Worm (Caenorhabditis elegans): Measurements from ENCODE around the gene ZK721.3.

DNA sequence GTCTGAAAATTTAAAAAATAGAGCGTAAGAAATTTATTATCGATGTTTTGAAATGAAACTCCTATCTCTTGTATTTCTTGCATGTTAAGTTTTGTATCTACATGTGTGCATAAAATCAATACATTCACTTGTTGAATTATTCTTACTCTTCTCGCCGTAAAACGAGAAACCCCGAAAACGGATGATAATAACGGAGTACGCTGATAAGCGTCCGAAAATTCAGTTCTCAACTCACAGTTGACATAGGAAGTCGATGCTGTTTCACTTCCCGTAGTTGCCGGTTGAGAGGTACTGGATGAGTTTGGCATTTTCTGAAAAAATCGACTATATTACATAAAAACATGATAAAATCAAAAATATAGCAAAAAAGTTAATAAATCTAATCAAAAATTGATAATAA lies 51.1 kb downstream of the ZK721.3 start, which contains the start of gene sec-15:
- no peak for TF ChIP-seq ceh-2 (tag; optimal IDR thresholded peaks at IDR 0.05)
- TF ChIP-seq ceh-14 (tag; optimal IDR thresholded peaks at IDR 0.05): no peak
- no peak for TF ChIP-seq odd-2 (tag; optimal IDR thresholded peaks at IDR 0.05)
- TF ChIP-seq ztf-16 (tag; optimal IDR thresholded peaks at IDR 0.05): no peak
- TF ChIP-seq ceh-9 (tag; optimal IDR thresholded peaks at IDR 0.05): no peak
- TF ChIP-seq madf-2 (tag; optimal IDR thresholded peaks at IDR 0.05): no peak
- TF ChIP-seq fkh-10 (GFP tag; optimal IDR thresholded peaks at IDR 0.05): no peak
- TF ChIP-seq pha-4 (tag; optimal IDR thresholded peaks at IDR 0.05): no peak
- TF ChIP-seq unc-3 (GFP tag; conservative IDR thresholded peaks at IDR 0.05): no peak
- TF ChIP-seq unc-3 (tag; optimal IDR thresholded peaks at IDR 0.05): no peak
- no peak for TF ChIP-seq unc-55 (GFP tag; optimal IDR thresholded peaks at IDR 0.05)
- no peak for TF ChIP-seq unc-86 (tag; optimal IDR thresholded peaks at IDR 0.05)

Measured in whole organism, late embryonic.